Worm (Caenorhabditis elegans) whole organism, L4 larva: ENCODE results near the gene K11G12.6.

ENCODE experiments used
- D1046.2 ChIP-seq: fragments of 200-800 bp; sonication (Bioruptor generic); IDR thresholded peaks from 2 replicates; pipeline ENCODE4 v1.3.6; 2022; ENCODE audit warnings: missing genetic modification characterization, missing compliant biosample characterization
- F37D6.2 ChIP-seq: sonication (generic microtip); optimal IDR thresholded peaks from 2 replicates; lab custom pipeline; 2016; ENCODE audit warnings: mild to moderate bottlenecking, missing genetic modification characterization, missing compliant biosample characterization
- F44E2.7 ChIP-seq: fragments of 200-800 bp; sonication (Bioruptor generic); IDR thresholded peaks from 2 replicates; pipeline ENCODE4 v2.1.2; 2022; ENCODE audit warnings: missing genetic modification characterization, missing compliant biosample characterization
- F49E8.2 ChIP-seq: sonication (generic microtip); optimal IDR thresholded peaks from 2 replicates; lab custom pipeline; 2016; ENCODE audit warnings: missing compliant biosample characterization, mild to moderate bottlenecking, missing genetic modification characterization, borderline replicate concordance
- R02D3.7 ChIP-seq: fragments of 150-350 bp; sonication (generic microtip); optimal IDR thresholded peaks from 3 replicates; lab custom pipeline; 2014; ENCODE audit warnings: missing biosample characterization, missing genetic modification characterization
- T26A8.4 ChIP-seq: fragments of 200-800 bp; sonication (Bioruptor generic); IDR thresholded peaks from 2 replicates; pipeline ENCODE4 v1.3.6; 2022; ENCODE audit warnings: missing genetic modification characterization, missing compliant biosample characterization
- Y105C5A.15 ChIP-seq: fragments of 200-800 bp; sonication (Bioruptor generic); IDR thresholded peaks from 2 replicates; pipeline ENCODE4 v1.3.6; 2022; ENCODE audit warnings: missing genetic modification characterization, missing compliant biosample characterization
- Y48G9A.11 ChIP-seq: fragments of 200-800 bp; sonication (Bioruptor generic); IDR thresholded peaks from 2 replicates; pipeline ENCODE4 v1.3.6; 2022; ENCODE audit warnings: missing genetic modification reagents, missing genetic modification characterization, missing compliant biosample characterization
- ZK337.2 ChIP-seq: fragments of 200-800 bp; sonication (Bioruptor generic); IDR thresholded peaks from 2 replicates; pipeline ENCODE4 v1.3.6; 2022; ENCODE audit warnings: missing genetic modification reagents, missing genetic modification characterization, missing compliant biosample characterization
- ZK546.5 ChIP-seq, 2 experiments: sonication (generic microtip); optimal IDR thresholded peaks; 2 replicates each; lab custom pipeline; 2017; ENCODE audit warnings: missing biosample characterization in 2 of 2, missing genetic modification characterization in 2 of 2
- aha-1 ChIP-seq: fragments of 150-350 bp; peaks from one replicate; lab custom pipeline; 2014; ENCODE audit warnings: missing biosample characterization, missing genetic modification characterization
- arid-1 ChIP-seq: fragments of 200-800 bp; sonication (Bioruptor generic); conservative IDR thresholded peaks from 2 replicates; pipeline ENCODE4 v1.3.6; 2022; ENCODE audit warnings: missing genetic modification reagents, missing genetic modification characterization, missing compliant biosample characterization
- ceh-28 ChIP-seq: fragments of 150-350 bp; optimal IDR thresholded peaks from 2 replicates; lab custom pipeline; 2014; ENCODE audit warnings: missing biosample characterization, missing genetic modification reagents, missing genetic modification characterization
- ceh-44 ChIP-seq: fragments of 200-800 bp; sonication (Bioruptor generic); IDR thresholded peaks from 2 replicates; pipeline ENCODE4 v1.3.6; 2022; ENCODE audit warnings: missing genetic modification reagents, missing genetic modification characterization, missing compliant biosample characterization
- ceh-62 ChIP-seq: sonication (generic microtip); optimal IDR thresholded peaks from 2 replicates; lab custom pipeline; 2017; ENCODE audit warnings: missing biosample characterization, missing genetic modification characterization
- ceh-82 ChIP-seq: sonication (generic microtip); optimal IDR thresholded peaks from 2 replicates; lab custom pipeline; 2017; ENCODE audit warnings: missing biosample characterization, missing genetic modification characterization
- ces-1 ChIP-seq: fragments of 150-350 bp; sonication (generic microtip); optimal IDR thresholded peaks from 4 replicates; lab custom pipeline; 2014; ENCODE audit warnings: missing biosample characterization, missing genetic modification reagents, missing genetic modification characterization
- cey-2 ChIP-seq: sonication (generic microtip); optimal IDR thresholded peaks from 3 replicates; lab custom pipeline; 2017; ENCODE audit warnings: missing genetic modification characterization, mild to moderate bottlenecking, missing compliant biosample characterization, antibody characterized with exemption, borderline replicate concordance; ENCODE audit not compliant: insufficient read depth
- daf-12 ChIP-seq: fragments of 150-350 bp; optimal IDR thresholded peaks from 2 replicates; lab custom pipeline; 2014; ENCODE audit warnings: missing biosample characterization, missing genetic modification reagents, missing genetic modification characterization
- daf-16 ChIP-seq, 3 experiments: sonication (generic microtip); optimal IDR thresholded peaks; 2 replicates each; lab custom pipeline; 2016 to 2017; ENCODE audit warnings: missing genetic modification characterization in 3 of 3, missing genetic modification reagents in 3 of 3, mild to moderate bottlenecking in 2 of 3, missing compliant biosample characterization in 2 of 3, missing biosample characterization in 1 of 3, moderate library complexity in 1 of 3
- daf-19 ChIP-seq: fragments of 200-800 bp; sonication (Bioruptor generic); conservative IDR thresholded peaks from 2 replicates; pipeline ENCODE4 v1.3.6; 2022; ENCODE audit warnings: missing genetic modification characterization, missing compliant biosample characterization
- dmd-6 ChIP-seq: fragments of 200-800 bp; sonication (Bioruptor generic); IDR thresholded peaks from 2 replicates; pipeline ENCODE4 v1.3.6; 2022; ENCODE audit warnings: missing genetic modification reagents, missing genetic modification characterization, missing compliant biosample characterization
- dmd-8 ChIP-seq: fragments of 200-800 bp; sonication (Bioruptor generic); IDR thresholded peaks from 2 replicates; pipeline ENCODE4 v1.3.6; 2022; ENCODE audit warnings: missing genetic modification characterization, missing compliant biosample characterization
- dpl-1 ChIP-seq: fragments of 150-350 bp; optimal IDR thresholded peaks from 2 replicates; lab custom pipeline; 2014; ENCODE audit warnings: missing biosample characterization, missing genetic modification reagents, missing genetic modification characterization
- egl-27 ChIP-seq: sonication (generic microtip); optimal IDR thresholded peaks from 3 replicates; lab custom pipeline; 2017; ENCODE audit warnings: missing biosample characterization, missing genetic modification reagents, missing genetic modification characterization
- fos-1 ChIP-seq: fragments of 150-350 bp; optimal IDR thresholded peaks from 2 replicates; lab custom pipeline; 2014; ENCODE audit warnings: missing biosample characterization, missing genetic modification characterization
- hif-1 ChIP-seq, 2 experiments: sonication (generic microtip); optimal IDR thresholded peaks; 2 replicates each; lab custom pipeline; 2016 to 2017; ENCODE audit warnings: missing compliant biosample characterization in 2 of 2, missing genetic modification characterization in 2 of 2, missing genetic modification reagents in 2 of 2, missing genotype in 2 of 2, mild to moderate bottlenecking in 1 of 2
- hlh-30 ChIP-seq: sonication (generic microtip); optimal IDR thresholded peaks from 2 replicates; lab custom pipeline; 2017; ENCODE audit warnings: antibody characterized with exemption, mild to moderate bottlenecking, missing genetic modification characterization, missing compliant biosample characterization; ENCODE audit not compliant: insufficient read depth
- jun-1 ChIP-seq: fragments of 150-350 bp; optimal IDR thresholded peaks from 2 replicates; lab custom pipeline; 2014; ENCODE audit warnings: missing biosample characterization, missing genetic modification reagents, missing genetic modification characterization
- lim-7 ChIP-seq: fragments of 200-800 bp; sonication (Bioruptor generic); IDR thresholded peaks from 2 replicates; pipeline ENCODE4 v1.3.6; 2022; ENCODE audit warnings: missing genetic modification characterization, missing compliant biosample characterization
- lin-1 ChIP-seq: fragments of 200-800 bp; sonication (Bioruptor generic); IDR thresholded peaks from 2 replicates; pipeline ENCODE4 v1.3.6; 2022; ENCODE audit warnings: missing genetic modification reagents, missing genetic modification characterization, missing compliant biosample characterization
- lin-15B ChIP-seq: fragments of 150-350 bp; sonication (generic microtip); optimal IDR thresholded peaks from 3 replicates; lab custom pipeline; 2014; ENCODE audit warnings: missing biosample characterization, missing genetic modification characterization
- mes-2 ChIP-seq: sonication (generic microtip); optimal IDR thresholded peaks from 2 replicates; lab custom pipeline; 2016; ENCODE audit warnings: missing genotype, mild to moderate bottlenecking, missing genetic modification characterization, missing compliant biosample characterization; ENCODE audit not compliant: poor library complexity, severe bottlenecking
- mxl-2 ChIP-seq: fragments of 200-800 bp; sonication (Bioruptor generic); conservative IDR thresholded peaks from 2 replicates; pipeline ENCODE4 v1.3.6; 2022; ENCODE audit warnings: missing genetic modification reagents, missing genetic modification characterization, missing compliant biosample characterization
- nhr-10 ChIP-seq: fragments of 150-350 bp; optimal IDR thresholded peaks from 2 replicates; lab custom pipeline; 2014; ENCODE audit warnings: missing biosample characterization, missing genetic modification characterization
- nhr-11 ChIP-seq: fragments of 150-350 bp; optimal IDR thresholded peaks from 2 replicates; lab custom pipeline; 2014; ENCODE audit warnings: missing biosample characterization, missing genetic modification characterization
- nhr-41 ChIP-seq: fragments of 200-800 bp; sonication (Bioruptor generic); IDR thresholded peaks from 2 replicates; pipeline ENCODE4 v1.3.6; 2022; ENCODE audit warnings: missing genetic modification reagents, missing genetic modification characterization, missing compliant biosample characterization
- nhr-42 ChIP-seq: fragments of 200-800 bp; sonication (Bioruptor generic); IDR thresholded peaks from 2 replicates; pipeline ENCODE4 v1.3.6; 2022; ENCODE audit warnings: missing genetic modification characterization, missing compliant biosample characterization
- nhr-76 ChIP-seq: fragments of 150-350 bp; optimal IDR thresholded peaks from 2 replicates; lab custom pipeline; 2014; ENCODE audit warnings: missing biosample characterization, missing genetic modification characterization
- php-3 ChIP-seq: fragments of 200-800 bp; sonication (Bioruptor generic); IDR thresholded peaks from 2 replicates; pipeline ENCODE4 v1.3.6; 2022; ENCODE audit warnings: missing genetic modification reagents, missing genetic modification characterization, missing compliant biosample characterization
- rbr-2 ChIP-seq: sonication (generic microtip); optimal IDR thresholded peaks from 2 replicates; lab custom pipeline; 2016; ENCODE audit warnings: missing genotype, missing genetic modification characterization, missing compliant biosample characterization
- sdz-12 ChIP-seq: fragments of 200-800 bp; sonication (Bioruptor generic); optimal IDR thresholded peaks from 2 replicates; lab custom pipeline; 2018; ENCODE audit warnings: mild to moderate bottlenecking, missing genetic modification characterization, missing compliant biosample characterization
- set-16 ChIP-seq: fragments of 200-800 bp; sonication (Bioruptor generic); IDR thresholded peaks from 2 replicates; pipeline ENCODE4 v1.3.6; 2022; ENCODE audit warnings: missing genetic modification reagents, missing genetic modification characterization, missing compliant biosample characterization
- snpc-1.2 ChIP-seq: fragments of 200-800 bp; sonication (Bioruptor generic); IDR thresholded peaks from 2 replicates; pipeline ENCODE4 v1.3.6; 2022; ENCODE audit warnings: missing genetic modification reagents, missing genetic modification characterization, missing compliant biosample characterization
- spr-3 ChIP-seq: fragments of 200-800 bp; sonication (Bioruptor generic); optimal IDR thresholded peaks from 2 replicates; lab custom pipeline; 2018; ENCODE audit warnings: mild to moderate bottlenecking, missing genetic modification characterization, missing compliant biosample characterization
- tag-97 ChIP-seq: fragments of 200-800 bp; sonication (Bioruptor generic); IDR thresholded peaks from 2 replicates; pipeline ENCODE4 v1.3.6; 2022; ENCODE audit warnings: missing genetic modification characterization, missing compliant biosample characterization
- unc-62 ChIP-seq, 3 experiments: fragments of 150-350 bp in 1 of 3; sonication (generic microtip); optimal IDR thresholded peaks in 2 of 3; peaks in 1 of 3; 1 replicate in 1 of 3; 2 replicates in 2 of 3; lab custom pipeline; 2014 to 2017; ENCODE audit warnings: missing biosample characterization in 3 of 3, missing genetic modification characterization in 3 of 3, missing genetic modification reagents in 3 of 3, missing genotype in 1 of 3
- zip-11 ChIP-seq: fragments of 200-800 bp; sonication (Bioruptor generic); IDR thresholded peaks from 2 replicates; pipeline ENCODE4 v1.3.6; 2022; ENCODE audit warnings: missing genetic modification characterization, missing compliant biosample characterization
- ztf-7 ChIP-seq: fragments of 150-350 bp; optimal IDR thresholded peaks from 2 replicates; lab custom pipeline; 2014; ENCODE audit warnings: missing biosample characterization, missing genetic modification characterization

Gene K11G12.6

ce11 chrX:6737329-6738008, 8.0 kb upstream of the K11G12.6 start (continued):
- no peak for TF ChIP-seq ztf-7 (tag; lab: Kevin White, UChicago)
- TF ChIP-seq ZK546.5 (tag; optimal IDR thresholded peaks at IDR 0.05; lab: Kevin White, UChicago) = no peak
- no peak for TF ChIP-seq fos-1
- TF ChIP-seq nhr-76 (tag; lab: Kevin White, UChicago) = peak; percentile 52
- TF ChIP-seq R02D3.7 (tag; lab: Kevin White, UChicago) = no peak
- TF ChIP-seq ces-1 = no peak
- TF ChIP-seq Y105C5A.15 (GFP tag; lab: Robert Waterston, UW) = no peak
- no peak for TF ChIP-seq lin-15B
- TF ChIP-seq lin-1 (GFP tag; lab: Robert Waterston, UW) = peak; percentile 91
- peak; percentile 36 for TF ChIP-seq dpl-1 (GFP tag; lab: Kevin White, UChicago)
- peak; percentile 98 for TF ChIP-seq dmd-6 (GFP tag; lab: Robert Waterston, UW)
- no peak for TF ChIP-seq F49E8.2 (tag; lab: Kevin White, UChicago)
- TF ChIP-seq ceh-62 (tag; lab: Kevin White, UChicago) = no peak
- peak; percentile 61 for TF ChIP-seq F37D6.2
- no peak for TF ChIP-seq nhr-41 (GFP tag; lab: Robert Waterston, UW)
- peak; percentile 30 for TF ChIP-seq spr-3
- TF ChIP-seq ceh-28 (tag; lab: Kevin White, UChicago) = no peak
- TF ChIP-seq ceh-82 (tag; lab: Kevin White, UChicago) = no peak
- peak in 1 of 2 experiments; percentile 86 for TF ChIP-seq unc-62 (GFP tag; optimal IDR thresholded peaks at IDR 0.05 in 1 of 2; lab: Kevin White, UChicago)
- TF ChIP-seq unc-62 (tag; optimal IDR thresholded peaks at IDR 0.05; lab: Kevin White, UChicago) = no peak
- TF ChIP-seq sdz-12 = no peak
- peak; percentile 65 for TF ChIP-seq set-16 (GFP tag; lab: Robert Waterston, UW)
- TF ChIP-seq zip-11 (GFP tag; lab: Robert Waterston, UW) = no peak
- TF ChIP-seq arid-1 (GFP tag; lab: Robert Waterston, UW) = peak; percentile 66
- TF ChIP-seq D1046.2 (GFP tag; lab: Robert Waterston, UW) = no peak
- peak; percentile 91 for TF ChIP-seq nhr-10 (tag; lab: Kevin White, UChicago)
- peak; percentile 66 for TF ChIP-seq mes-2 (tag; lab: Kevin White, UChicago)
- peak; percentile 47 for TF ChIP-seq egl-27 (tag; lab: Kevin White, UChicago)
- TF ChIP-seq jun-1 (tag; lab: Kevin White, UChicago) = no peak
- peak; percentile 91 for TF ChIP-seq cey-2 (tag; lab: Kevin White, UChicago)
- TF ChIP-seq hlh-30 (tag; lab: Kevin White, UChicago) = peak; percentile 99
- TF ChIP-seq Y48G9A.11 (GFP tag; lab: Robert Waterston, UW) = no peak
- TF ChIP-seq nhr-11 (tag; lab: Kevin White, UChicago) = peak; percentile 89
- TF ChIP-seq php-3 = peak; percentile 64
- peak; percentile 77 to 97 for TF ChIP-seq hif-1 (tag; optimal IDR thresholded peaks at IDR 0.05; lab: Kevin White, UChicago)
- TF ChIP-seq ZK337.2 (GFP tag; lab: Robert Waterston, UW) = no peak
- no peak for TF ChIP-seq snpc-1.2 (GFP tag; lab: Robert Waterston, UW)
- TF ChIP-seq daf-16 (GFP tag; optimal IDR thresholded peaks at IDR 0.05; lab: Kevin White, UChicago) = peak; percentile 74 to 76
- peak; percentile 86 for TF ChIP-seq daf-16 (tag; optimal IDR thresholded peaks at IDR 0.05; lab: Kevin White, UChicago)
- TF ChIP-seq rbr-2 = peak; percentile 76
- TF ChIP-seq nhr-42 (GFP tag; lab: Robert Waterston, UW) = peak; percentile 55; the same call in 1 of the 2 replicates
- peak; percentile 100 for TF ChIP-seq aha-1
- TF ChIP-seq dmd-8 = no peak
- no peak for TF ChIP-seq tag-97 (GFP tag; lab: Robert Waterston, UW)
- TF ChIP-seq ceh-44 (GFP tag; lab: Robert Waterston, UW) = no peak
- TF ChIP-seq F44E2.7 = no peak
- no peak for TF ChIP-seq daf-19 (GFP tag; lab: Robert Waterston, UW)
- peak; percentile 87 for TF ChIP-seq T26A8.4 (GFP tag; lab: Robert Waterston, UW)
- TF ChIP-seq lim-7 = no peak; the same call in 1 of the 2 replicates
- TF ChIP-seq mxl-2 = peak; percentile 98
- TF ChIP-seq daf-12 = no peak
